Worm (Caenorhabditis elegans) whole organism, L4 larva: ENCODE data around the gene Y4C6B.3.
"Not testable (repeated sequence)": the region's sequence is repeated elsewhere in the genome, so short reads cannot be mapped to it uniquely, and the experiment has no call there.

Experiments
- F10B5.3 ChIP-seq: sonication (generic microtip); optimal IDR thresholded peaks from 2 replicates; lab custom pipeline; 2016; ENCODE audit warnings: mild to moderate bottlenecking, missing genetic modification characterization, missing compliant biosample characterization
- F26F4.8 ChIP-seq: fragments of 200-800 bp; sonication (Bioruptor generic); conservative IDR thresholded peaks from 2 replicates; pipeline ENCODE4 v1.3.6; 2022; ENCODE audit warnings: missing genetic modification characterization, missing compliant biosample characterization
- F49E8.2 ChIP-seq: sonication (generic microtip); optimal IDR thresholded peaks from 2 replicates; lab custom pipeline; 2016; ENCODE audit warnings: missing compliant biosample characterization, mild to moderate bottlenecking, missing genetic modification characterization, borderline replicate concordance
- T26A8.4 ChIP-seq: fragments of 200-800 bp; sonication (Bioruptor generic); IDR thresholded peaks from 2 replicates; pipeline ENCODE4 v1.3.6; 2022; ENCODE audit warnings: missing genetic modification characterization, missing compliant biosample characterization
- Y48G9A.11 ChIP-seq: fragments of 200-800 bp; sonication (Bioruptor generic); IDR thresholded peaks from 2 replicates; pipeline ENCODE4 v1.3.6; 2022; ENCODE audit warnings: missing genetic modification reagents, missing genetic modification characterization, missing compliant biosample characterization
- Y5F2A.4 ChIP-seq: fragments of 200-800 bp; sonication (Bioruptor generic); optimal IDR thresholded peaks from 2 replicates; lab custom pipeline; 2018; ENCODE audit warnings: mild to moderate bottlenecking, missing genetic modification characterization, missing compliant biosample characterization
- arid-1 ChIP-seq: fragments of 200-800 bp; sonication (Bioruptor generic); conservative IDR thresholded peaks from 2 replicates; pipeline ENCODE4 v1.3.6; 2022; ENCODE audit warnings: missing genetic modification reagents, missing genetic modification characterization, missing compliant biosample characterization
- ceh-28 ChIP-seq: fragments of 150-350 bp; optimal IDR thresholded peaks from 2 replicates; lab custom pipeline; 2014; ENCODE audit warnings: missing biosample characterization, missing genetic modification reagents, missing genetic modification characterization
- ceh-62 ChIP-seq: sonication (generic microtip); optimal IDR thresholded peaks from 2 replicates; lab custom pipeline; 2017; ENCODE audit warnings: missing biosample characterization, missing genetic modification characterization
- ceh-82 ChIP-seq: sonication (generic microtip); optimal IDR thresholded peaks from 2 replicates; lab custom pipeline; 2017; ENCODE audit warnings: missing biosample characterization, missing genetic modification characterization
- ctbp-1 ChIP-seq: fragments of 200-800 bp; sonication (Bioruptor generic); IDR thresholded peaks from 2 replicates; pipeline ENCODE4 v1.3.6; 2022; ENCODE audit warnings: missing genetic modification reagents, missing genetic modification characterization, missing compliant biosample characterization
- daf-12 ChIP-seq: fragments of 150-350 bp; optimal IDR thresholded peaks from 2 replicates; lab custom pipeline; 2014; ENCODE audit warnings: missing biosample characterization, missing genetic modification reagents, missing genetic modification characterization
- daf-16 ChIP-seq, 3 experiments: sonication (generic microtip); optimal IDR thresholded peaks; 2 replicates each; lab custom pipeline; 2016 to 2017; ENCODE audit warnings: missing genetic modification characterization in 3 of 3, missing genetic modification reagents in 3 of 3, mild to moderate bottlenecking in 2 of 3, missing compliant biosample characterization in 2 of 3, missing biosample characterization in 1 of 3, moderate library complexity in 1 of 3
- daf-19 ChIP-seq: fragments of 200-800 bp; sonication (Bioruptor generic); conservative IDR thresholded peaks from 2 replicates; pipeline ENCODE4 v1.3.6; 2022; ENCODE audit warnings: missing genetic modification characterization, missing compliant biosample characterization
- dmd-9 ChIP-seq: fragments of 200-800 bp; sonication (Bioruptor generic); IDR thresholded peaks from 2 replicates; pipeline ENCODE4 v1.3.6; 2022; ENCODE audit warnings: missing genetic modification reagents, missing genetic modification characterization, missing compliant biosample characterization
- dpl-1 ChIP-seq: fragments of 150-350 bp; optimal IDR thresholded peaks from 2 replicates; lab custom pipeline; 2014; ENCODE audit warnings: missing biosample characterization, missing genetic modification reagents, missing genetic modification characterization
- duxl-1 ChIP-seq: sonication (generic microtip); optimal IDR thresholded peaks from 2 replicates; lab custom pipeline; 2016; ENCODE audit warnings: mild to moderate bottlenecking, missing genetic modification characterization, moderate library complexity, missing compliant biosample characterization; ENCODE audit not compliant: poor library complexity
- dve-1 ChIP-seq: sonication (generic microtip); optimal IDR thresholded peaks from 2 replicates; lab custom pipeline; 2017; ENCODE audit warnings: antibody characterized with exemption, mild to moderate bottlenecking, missing genetic modification characterization, missing compliant biosample characterization; ENCODE audit not compliant: insufficient read depth
- egl-43 ChIP-seq: fragments of 200-800 bp; sonication (Bioruptor generic); IDR thresholded peaks from 2 replicates; pipeline ENCODE4 v1.3.6; 2022; ENCODE audit warnings: missing genetic modification reagents, missing genetic modification characterization, missing compliant biosample characterization
- fkh-10 ChIP-seq: fragments of 150-350 bp; optimal IDR thresholded peaks from 2 replicates; lab custom pipeline; 2014; ENCODE audit warnings: missing biosample characterization, missing genetic modification reagents, missing genetic modification characterization
- fos-1 ChIP-seq: fragments of 150-350 bp; optimal IDR thresholded peaks from 2 replicates; lab custom pipeline; 2014; ENCODE audit warnings: missing biosample characterization, missing genetic modification characterization
- hif-1 ChIP-seq, 2 experiments: sonication (generic microtip); optimal IDR thresholded peaks; 2 replicates each; lab custom pipeline; 2016 to 2017; ENCODE audit warnings: missing compliant biosample characterization in 2 of 2, missing genetic modification characterization in 2 of 2, missing genetic modification reagents in 2 of 2, missing genotype in 2 of 2, mild to moderate bottlenecking in 1 of 2
- hlh-30 ChIP-seq: sonication (generic microtip); optimal IDR thresholded peaks from 2 replicates; lab custom pipeline; 2017; ENCODE audit warnings: antibody characterized with exemption, mild to moderate bottlenecking, missing genetic modification characterization, missing compliant biosample characterization; ENCODE audit not compliant: insufficient read depth
- jun-1 ChIP-seq: fragments of 150-350 bp; optimal IDR thresholded peaks from 2 replicates; lab custom pipeline; 2014; ENCODE audit warnings: missing biosample characterization, missing genetic modification reagents, missing genetic modification characterization
- lin-1 ChIP-seq: fragments of 200-800 bp; sonication (Bioruptor generic); IDR thresholded peaks from 2 replicates; pipeline ENCODE4 v1.3.6; 2022; ENCODE audit warnings: missing genetic modification reagents, missing genetic modification characterization, missing compliant biosample characterization
- lin-15B ChIP-seq: fragments of 150-350 bp; sonication (generic microtip); optimal IDR thresholded peaks from 3 replicates; lab custom pipeline; 2014; ENCODE audit warnings: missing biosample characterization, missing genetic modification characterization
- lin-29 ChIP-seq: fragments of 200-800 bp; sonication (Bioruptor generic); IDR thresholded peaks from 2 replicates; pipeline ENCODE4 v1.3.6; 2022; ENCODE audit warnings: missing genetic modification reagents, missing genetic modification characterization, missing compliant biosample characterization
- lin-38 ChIP-seq: fragments of 200-800 bp; sonication (Bioruptor generic); IDR thresholded peaks from 2 replicates; pipeline ENCODE4 v1.3.6; 2022; ENCODE audit warnings: missing genetic modification reagents, missing genetic modification characterization, missing compliant biosample characterization
- lsy-2 ChIP-seq, 2 experiments: fragments of 150-350 bp in 1 of 2; sonication (generic microtip) in 1 of 2; optimal IDR thresholded peaks; 2 replicates each; lab custom pipeline; 2014 to 2017; ENCODE audit warnings: missing biosample characterization in 2 of 2, missing genetic modification characterization in 2 of 2
- madf-5 ChIP-seq, 2 experiments: fragments of 200-800 bp; sonication (Bioruptor generic); IDR thresholded peaks; 2 replicates each; pipeline ENCODE4 v1.3.6; 2022; ENCODE audit warnings: missing compliant biosample characterization in 2 of 2, missing genetic modification characterization in 2 of 2
- madf-9 ChIP-seq: fragments of 200-800 bp; sonication (Bioruptor generic); conservative IDR thresholded peaks from 2 replicates; pipeline ENCODE4 v1.3.6; 2022; ENCODE audit warnings: missing genetic modification reagents, missing genetic modification characterization, missing compliant biosample characterization
- mdl-1 ChIP-seq, 2 experiments: fragments of 150-350 bp in 1 of 2; sonication (generic microtip) in 1 of 2; optimal IDR thresholded peaks; 2 replicates each; lab custom pipeline; 2014 to 2017; ENCODE audit warnings: missing biosample characterization in 2 of 2, missing genetic modification characterization in 2 of 2
- mdt-29 ChIP-seq: fragments of 200-800 bp; sonication (Bioruptor generic); IDR thresholded peaks from 2 replicates; pipeline ENCODE4 v1.3.6; 2022; ENCODE audit warnings: missing genetic modification reagents, missing genetic modification characterization, missing compliant biosample characterization
- mxl-2 ChIP-seq: fragments of 200-800 bp; sonication (Bioruptor generic); conservative IDR thresholded peaks from 2 replicates; pipeline ENCODE4 v1.3.6; 2022; ENCODE audit warnings: missing genetic modification reagents, missing genetic modification characterization, missing compliant biosample characterization
- nhr-102 ChIP-seq: sonication (generic microtip); optimal IDR thresholded peaks from 2 replicates; lab custom pipeline; 2016; ENCODE audit warnings: mild to moderate bottlenecking, missing genetic modification characterization, moderate library complexity, missing compliant biosample characterization
- nhr-237 ChIP-seq: sonication (generic microtip); optimal IDR thresholded peaks from 2 replicates; lab custom pipeline; 2017; ENCODE audit warnings: missing biosample characterization, missing genetic modification characterization
- nhr-25 ChIP-seq: sonication (generic microtip); optimal IDR thresholded peaks from 2 replicates; lab custom pipeline; 2017; ENCODE audit warnings: missing genetic modification characterization, mild to moderate bottlenecking, missing compliant biosample characterization, antibody characterized with exemption, moderate library complexity, borderline replicate concordance; ENCODE audit not compliant: insufficient read depth
- nhr-42 ChIP-seq: fragments of 200-800 bp; sonication (Bioruptor generic); IDR thresholded peaks from 2 replicates; pipeline ENCODE4 v1.3.6; 2022; ENCODE audit warnings: missing genetic modification characterization, missing compliant biosample characterization
- nhr-77 ChIP-seq: fragments of 150-350 bp; optimal IDR thresholded peaks from 2 replicates; lab custom pipeline; 2014; ENCODE audit warnings: missing biosample characterization, missing genetic modification characterization
- set-16 ChIP-seq: fragments of 200-800 bp; sonication (Bioruptor generic); IDR thresholded peaks from 2 replicates; pipeline ENCODE4 v1.3.6; 2022; ENCODE audit warnings: missing genetic modification reagents, missing genetic modification characterization, missing compliant biosample characterization
- skn-1 ChIP-seq: fragments of 150-350 bp; optimal IDR thresholded peaks from 2 replicates; lab custom pipeline; 2014; ENCODE audit warnings: missing biosample characterization, missing genetic modification characterization
- snpc-1.2 ChIP-seq: fragments of 200-800 bp; sonication (Bioruptor generic); IDR thresholded peaks from 2 replicates; pipeline ENCODE4 v1.3.6; 2022; ENCODE audit warnings: missing genetic modification reagents, missing genetic modification characterization, missing compliant biosample characterization
- snpc-4 ChIP-seq: fragments of 150-350 bp; optimal IDR thresholded peaks from 2 replicates; lab custom pipeline; 2014; ENCODE audit warnings: missing biosample characterization, missing genetic modification characterization
- unc-62 ChIP-seq, 3 experiments: fragments of 150-350 bp in 1 of 3; sonication (generic microtip); optimal IDR thresholded peaks in 2 of 3; peaks in 1 of 3; 1 replicate in 1 of 3; 2 replicates in 2 of 3; lab custom pipeline; 2014 to 2017; ENCODE audit warnings: missing biosample characterization in 3 of 3, missing genetic modification characterization in 3 of 3, missing genetic modification reagents in 3 of 3, missing genotype in 1 of 3
- vab-7 ChIP-seq: fragments of 200-800 bp; sonication (Bioruptor generic); IDR thresholded peaks from 2 replicates; pipeline ENCODE4 v1.3.6; 2022; ENCODE audit warnings: missing genetic modification reagents, missing genetic modification characterization, missing compliant biosample characterization
- zfp-2 ChIP-seq: sonication (generic microtip); optimal IDR thresholded peaks from 2 replicates; lab custom pipeline; 2016; ENCODE audit warnings: mild to moderate bottlenecking, missing genetic modification characterization, missing compliant biosample characterization
- zip-11 ChIP-seq: fragments of 200-800 bp; sonication (Bioruptor generic); IDR thresholded peaks from 2 replicates; pipeline ENCODE4 v1.3.6; 2022; ENCODE audit warnings: missing genetic modification characterization, missing compliant biosample characterization
- zip-2 ChIP-seq: fragments of 150-350 bp; optimal IDR thresholded peaks from 2 replicates; lab custom pipeline; 2014; ENCODE audit warnings: missing biosample characterization, missing genetic modification characterization

Gene Y4C6B.3

DNA sequence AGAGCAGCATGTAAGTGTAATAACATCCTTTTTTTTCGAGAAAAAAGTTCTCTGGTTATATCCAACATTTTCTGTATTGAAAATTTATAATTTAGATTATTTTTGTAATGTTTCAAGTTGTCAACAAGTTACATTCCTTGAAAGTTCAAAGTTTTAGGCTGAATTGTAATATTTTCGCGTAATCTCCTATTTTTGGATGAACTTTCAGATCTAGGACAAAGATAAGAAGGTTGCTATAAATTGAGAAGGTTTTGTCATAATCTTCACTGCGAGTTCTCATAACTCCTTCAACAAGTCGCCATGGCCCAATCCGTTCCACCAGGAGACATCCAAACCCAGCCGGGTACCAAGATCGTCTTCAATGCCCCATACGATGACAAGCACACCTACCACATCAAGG is 16.1 kb upstream of the Y4C6B.3 start, which contains the start of gene msp-65:
Gene msp-65, plus strand, starts transcription at position 301 of the 400 bp plus-strand sequence.
- TF ChIP-seq zip-11; lsy-2 (tag; optimal IDR thresholded peaks at IDR 0.05; lab: Kevin White, UChicago); dpl-1: not testable (repeated sequence)
- TF ChIP-seq, all 104 proteins: peak for 0; not testable (repeated sequence) for 104

DNA sequence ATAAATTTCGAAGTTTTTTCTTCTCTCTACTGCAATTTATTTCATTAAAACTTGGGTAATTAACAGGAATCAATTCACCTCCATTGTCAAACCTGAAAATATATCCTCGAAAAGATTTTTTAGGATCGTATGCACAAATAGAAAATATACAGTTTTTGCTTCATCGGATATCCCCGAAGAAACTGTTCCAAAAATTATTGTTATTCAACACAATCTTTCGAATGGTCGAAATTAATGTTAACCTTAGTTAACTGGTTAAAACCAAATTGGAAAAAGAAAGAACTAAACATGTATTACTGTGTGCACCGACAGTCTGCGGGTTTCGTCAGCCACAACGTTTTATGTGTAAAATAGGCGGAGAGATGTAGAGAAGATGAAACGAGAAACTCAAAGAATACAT is 15.2 kb upstream of the Y4C6B.3 start:
- TF ChIP-seq daf-16 (GFP tag; optimal IDR thresholded peaks at IDR 0.05; lab: Kevin White, UChicago): no peak
- peak; percentile 31 for TF ChIP-seq daf-16 (tag; optimal IDR thresholded peaks at IDR 0.05; lab: Kevin White, UChicago)
- TF ChIP-seq ceh-28 (tag; lab: Kevin White, UChicago): no peak
- peak; percentile 99 for TF ChIP-seq snpc-1.2 (GFP tag; lab: Robert Waterston, UW)
- peak; percentile 54 for TF ChIP-seq lin-38
- TF ChIP-seq dve-1 (tag; lab: Kevin White, UChicago): peak; percentile 70
- no peak for TF ChIP-seq zfp-2 (tag; lab: Kevin White, UChicago)
- no peak for TF ChIP-seq ceh-62 (tag; lab: Kevin White, UChicago)
- no peak for TF ChIP-seq madf-9 (GFP tag; lab: Robert Waterston, UW)
- TF ChIP-seq mdl-1 (tag; optimal IDR thresholded peaks at IDR 0.05; lab: Kevin White, UChicago): no peak
- no peak for TF ChIP-seq lin-1 (GFP tag; lab: Robert Waterston, UW)
- no peak for TF ChIP-seq skn-1 (tag; lab: Kevin White, UChicago)
- TF ChIP-seq nhr-237 (tag; lab: Kevin White, UChicago): no peak
- no peak for TF ChIP-seq jun-1 (tag; lab: Kevin White, UChicago)
- no peak for TF ChIP-seq dmd-9 (GFP tag; lab: Robert Waterston, UW)
- TF ChIP-seq lin-29 (GFP tag; lab: Robert Waterston, UW): no peak
- peak; percentile 22 for TF ChIP-seq nhr-25 (tag; lab: Kevin White, UChicago)
- TF ChIP-seq F10B5.3 (tag; lab: Kevin White, UChicago): no peak
- no peak for TF ChIP-seq madf-5 (GFP tag; IDR thresholded peaks at IDR 0.05; lab: Robert Waterston, UW)
- no peak for TF ChIP-seq mxl-2 (GFP tag; lab: Robert Waterston, UW)
- no peak for TF ChIP-seq ceh-82 (tag; lab: Kevin White, UChicago)
- TF ChIP-seq nhr-102 (tag; lab: Kevin White, UChicago): peak; percentile 72
- TF ChIP-seq T26A8.4 (GFP tag; lab: Robert Waterston, UW): peak; percentile 80
- TF ChIP-seq Y48G9A.11 (GFP tag; lab: Robert Waterston, UW): no peak
- no peak for TF ChIP-seq zip-2 (tag; lab: Kevin White, UChicago)
- no peak for TF ChIP-seq nhr-77 (tag; lab: Kevin White, UChicago)
- TF ChIP-seq Y5F2A.4 (GFP tag; lab: Kevin White, UChicago): no peak
- TF ChIP-seq fos-1 (tag; lab: Kevin White, UChicago): no peak
- 0 out of 2 replicates have a peak, but pooled peaks have one; percentile 18 for TF ChIP-seq arid-1 (GFP tag; lab: Robert Waterston, UW)
- TF ChIP-seq F26F4.8 (GFP tag; lab: Robert Waterston, UW): no peak
- no peak for TF ChIP-seq ctbp-1 (GFP tag; lab: Robert Waterston, UW)
- TF ChIP-seq vab-7: no peak
- TF ChIP-seq set-16 (GFP tag; lab: Robert Waterston, UW): no peak
- TF ChIP-seq F49E8.2 (tag; lab: Kevin White, UChicago): peak; percentile 53
- TF ChIP-seq hif-1 (tag; optimal IDR thresholded peaks at IDR 0.05; lab: Kevin White, UChicago): no peak
- TF ChIP-seq snpc-4: peak; percentile 78
- TF ChIP-seq lin-15B (tag; lab: Kevin White, UChicago): no peak
- peak; percentile 69 for TF ChIP-seq duxl-1 (tag; lab: Kevin White, UChicago)
- TF ChIP-seq daf-19 (GFP tag; lab: Robert Waterston, UW): no peak
- TF ChIP-seq egl-43 (GFP tag; lab: Robert Waterston, UW): no peak
- TF ChIP-seq daf-12 (tag; lab: Kevin White, UChicago): no peak
- TF ChIP-seq fkh-10 (GFP tag; lab: Kevin White, UChicago): no peak
- no peak for TF ChIP-seq unc-62 (GFP tag; optimal IDR thresholded peaks at IDR 0.05 in 1 of 2; lab: Kevin White, UChicago)
- no peak for TF ChIP-seq unc-62 (tag; optimal IDR thresholded peaks at IDR 0.05; lab: Kevin White, UChicago)
- peak; percentile 31 for TF ChIP-seq hlh-30 (tag; lab: Kevin White, UChicago)
- TF ChIP-seq mdt-29 (GFP tag; lab: Robert Waterston, UW): no peak
- peak; percentile 25; the same call in 1 of the 2 replicates for TF ChIP-seq nhr-42 (GFP tag; lab: Robert Waterston, UW)
